Worm (Caenorhabditis elegans): ENCODE results near the gene W04E12.3.

DNA sequence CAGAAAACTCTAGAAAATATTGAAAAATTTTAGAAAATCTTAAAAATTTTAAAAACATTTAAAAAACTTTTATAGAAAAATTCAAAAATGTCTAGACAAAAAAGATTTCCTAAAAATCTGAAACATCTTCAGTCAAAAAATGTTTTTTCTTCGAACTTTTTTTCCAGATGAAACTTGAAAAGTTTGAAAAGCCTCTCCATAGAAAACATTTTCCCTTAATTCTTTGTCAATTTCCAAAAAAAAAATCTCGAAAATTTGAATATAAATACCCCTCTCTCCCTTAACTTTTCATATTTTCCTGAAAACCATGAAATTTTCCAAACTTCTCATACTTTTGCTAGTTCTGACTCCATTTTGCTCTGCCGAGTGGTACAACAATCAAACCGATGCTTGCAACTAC is 13.0 kb upstream of the W04E12.3 start, which contains the start of gene Y116F11A.3:
- TF ChIP-seq ztf-11 (tag; optimal IDR thresholded peaks at IDR 0.05) (no peak), sma-3 (GFP tag; optimal IDR thresholded peaks at IDR 0.05) (no peak), ceh-82 (tag; optimal IDR thresholded peaks at IDR 0.05) (no peak), zag-1 (tag; optimal IDR thresholded peaks at IDR 0.05) (no peak)

All from whole organism, L2 larva.